Worm (Caenorhabditis elegans) whole organism, midembryonic: ENCODE measurements around the gene F31B9.3.

ENCODE experiments used
- T22C8.4 ChIP-seq: fragments of 200-800 bp; sonication (Bioruptor generic); IDR thresholded peaks from 2 replicates; pipeline ENCODE4 v1.3.6; 2022; ENCODE audit warnings: missing genetic modification characterization, missing compliant biosample characterization
- cog-1 ChIP-seq: sonication (generic microtip); optimal IDR thresholded peaks from 2 replicates; lab custom pipeline; 2016; ENCODE audit warnings: missing genetic modification characterization, missing compliant biosample characterization
- flt-1 ChIP-seq: fragments of 200-800 bp; sonication (Bioruptor generic); IDR thresholded peaks from 2 replicates; pipeline ENCODE4 v1.3.6; 2022; ENCODE audit warnings: missing genetic modification characterization, missing compliant biosample characterization
- klf-2 ChIP-seq: fragments of 200-800 bp; sonication (Bioruptor generic); conservative IDR thresholded peaks from 2 replicates; pipeline ENCODE4 v1.3.6; 2022; ENCODE audit warnings: missing genetic modification reagents, missing genetic modification characterization, missing compliant biosample characterization
- med-1 ChIP-seq: sonication (generic microtip); optimal IDR thresholded peaks from 2 replicates; lab custom pipeline; 2017; ENCODE audit warnings: missing genetic modification characterization, mild to moderate bottlenecking, missing compliant biosample characterization, antibody characterized with exemption, missing genetic modification reagents; ENCODE audit not compliant: insufficient read depth
- ref-1 ChIP-seq: fragments of 200-800 bp; sonication (Bioruptor generic); conservative IDR thresholded peaks from 2 replicates; pipeline ENCODE4 v1.3.6; 2022; ENCODE audit warnings: missing genetic modification reagents, missing genetic modification characterization, missing compliant biosample characterization
- tab-1 ChIP-seq: fragments of 200-800 bp; sonication (Bioruptor generic); IDR thresholded peaks from 2 replicates; pipeline ENCODE4 v1.3.6; 2022; ENCODE audit warnings: missing genetic modification characterization, missing compliant biosample characterization
- ztf-23 ChIP-seq: fragments of 200-800 bp; sonication (Bioruptor generic); IDR thresholded peaks from 2 replicates; pipeline ENCODE4 v1.3.6; 2022; ENCODE audit warnings: missing genetic modification reagents, missing genetic modification characterization, missing compliant biosample characterization
- ztf-29 ChIP-seq: fragments of 200-800 bp; sonication (Bioruptor generic); IDR thresholded peaks from 2 replicates; pipeline ENCODE4 v1.3.6; 2022; ENCODE audit warnings: missing genetic modification reagents, missing genetic modification characterization, missing compliant biosample characterization

ce11 chrX:15876936-15877335 is 46.6 kb upstream of the F31B9.3 start:
- TF ChIP-seq cog-1 (tag; lab: Kevin White, UChicago) (no peak), ztf-29 (GFP tag; lab: Robert Waterston, UW) (no peak), klf-2 (GFP tag; lab: Robert Waterston, UW) (no peak), med-1 (no peak), ztf-23 (GFP tag; lab: Robert Waterston, UW) (0 out of 2 replicates have a peak, but pooled peaks have one; percentile 62), ref-1 (GFP tag; lab: Robert Waterston, UW) (no peak), tab-1 (GFP tag; lab: Robert Waterston, UW) (0 out of 2 replicates have a peak, but pooled peaks have one; percentile 51), flt-1 (GFP tag; lab: Robert Waterston, UW) (no peak), T22C8.4 (GFP tag; lab: Robert Waterston, UW) (no peak)
